Worm (Caenorhabditis elegans): ENCODE results near the gene F46C5.6.

ce11 chrII:8832941-8833340 lies 11.4 kb downstream of the F46C5.6 start:
- TF ChIP-seq nhr-237 (tag; optimal IDR thresholded peaks at IDR 0.05) (no peak), fkh-10 (GFP tag; optimal IDR thresholded peaks at IDR 0.05) (no peak), ama-1 (optimal IDR thresholded peaks at IDR 0.05) (no peak), elt-3 (tag; optimal IDR thresholded peaks at IDR 0.05) (no peak), nhr-43 (tag; optimal IDR thresholded peaks at IDR 0.05; ENCODE audit: poor library complexity, severe bottlenecking) (no peak), ztf-4 (tag; optimal IDR thresholded peaks at IDR 0.05) (no peak), elt-2 (tag; optimal IDR thresholded peaks at IDR 0.05) (no peak), snpc-4 (tag; optimal IDR thresholded peaks at IDR 0.05) (no peak), daf-12 (tag; optimal IDR thresholded peaks at IDR 0.05) (no peak), zag-1 (tag; optimal IDR thresholded peaks at IDR 0.05) (no peak), sea-2 (GFP tag; optimal IDR thresholded peaks at IDR 0.05) (no peak), ztf-11 (tag; optimal IDR thresholded peaks at IDR 0.05) (no peak), mdl-1 (tag; optimal IDR thresholded peaks at IDR 0.05) (no peak), lin-39 (tag; optimal IDR thresholded peaks at IDR 0.05) (peak; percentile 16)
